Worm (Caenorhabditis elegans): ENCODE data around the gene vps-33.2.
A peak's percentile ranks its signal among the peaks of the same experiment; 100 is the strongest.

The vps-33.2 gene

DNA sequence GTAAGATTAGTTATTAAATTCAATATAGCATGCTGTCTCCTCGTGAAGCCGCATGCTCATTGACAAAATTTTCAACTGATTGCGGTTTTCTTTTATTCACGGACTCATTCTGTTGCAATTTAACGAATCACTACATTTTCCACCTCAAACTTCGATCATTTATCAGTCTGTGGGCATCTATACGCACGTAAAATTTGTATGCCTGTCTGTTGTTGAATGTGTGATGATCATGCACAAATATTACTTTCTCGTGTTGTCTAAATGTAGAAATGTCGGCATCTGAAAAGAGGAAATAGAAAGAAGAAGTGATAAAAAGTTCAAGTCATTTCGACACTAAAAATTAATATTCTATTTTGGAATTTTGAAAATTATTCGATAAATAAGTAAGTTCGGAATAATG lies 11.5 kb downstream of the vps-33.2 start (continued):
- TF ChIP-seq daf-12 (tag; optimal IDR thresholded peaks at IDR 0.05) (no peak), lin-1 (GFP tag; IDR thresholded peaks at IDR 0.05) (no peak), spr-3 (GFP tag; optimal IDR thresholded peaks at IDR 0.05) (no peak), gei-8 (GFP tag; optimal IDR thresholded peaks at IDR 0.05) (no peak), mxl-2 (GFP tag; conservative IDR thresholded peaks at IDR 0.05) (no peak), ces-1 (GFP tag; optimal IDR thresholded peaks at IDR 0.05) (no peak), Y5F2A.4 (GFP tag; optimal IDR thresholded peaks at IDR 0.05) (no peak), daf-19 (GFP tag; conservative IDR thresholded peaks at IDR 0.05) (no peak), F37D6.2 (tag; optimal IDR thresholded peaks at IDR 0.05) (no peak), mes-2 (tag; optimal IDR thresholded peaks at IDR 0.05; ENCODE audit: poor library complexity, severe bottlenecking) (no peak), snpc-1.2 (GFP tag; IDR thresholded peaks at IDR 0.05) (no peak), ztf-7 (tag; optimal IDR thresholded peaks at IDR 0.05) (no peak), tra-1 (GFP tag; IDR thresholded peaks at IDR 0.05) (no peak), ctbp-1 (GFP tag; IDR thresholded peaks at IDR 0.05) (no peak), Y48G9A.11 (GFP tag; IDR thresholded peaks at IDR 0.05) (no peak), Y105C5A.15 (GFP tag; IDR thresholded peaks at IDR 0.05) (no peak), egl-27 (tag; optimal IDR thresholded peaks at IDR 0.05) (no peak), nhr-41 (GFP tag; IDR thresholded peaks at IDR 0.05) (no peak), lin-39 (tag; optimal IDR thresholded peaks at IDR 0.05) (no peak), ztf-11 (tag; optimal IDR thresholded peaks at IDR 0.05) (no peak), dmd-8 (GFP tag; IDR thresholded peaks at IDR 0.05) (no peak), lin-38 (GFP tag; IDR thresholded peaks at IDR 0.05) (no peak), cey-2 (tag; optimal IDR thresholded peaks at IDR 0.05; ENCODE audit: borderline replicate concordance, insufficient read depth) (no peak), unc-39 (tag; optimal IDR thresholded peaks at IDR 0.05) (no peak), php-3 (GFP tag; IDR thresholded peaks at IDR 0.05) (0 out of 2 replicates have a peak, but pooled peaks have one; percentile 10), set-16 (GFP tag; IDR thresholded peaks at IDR 0.05) (no peak)

DNA sequence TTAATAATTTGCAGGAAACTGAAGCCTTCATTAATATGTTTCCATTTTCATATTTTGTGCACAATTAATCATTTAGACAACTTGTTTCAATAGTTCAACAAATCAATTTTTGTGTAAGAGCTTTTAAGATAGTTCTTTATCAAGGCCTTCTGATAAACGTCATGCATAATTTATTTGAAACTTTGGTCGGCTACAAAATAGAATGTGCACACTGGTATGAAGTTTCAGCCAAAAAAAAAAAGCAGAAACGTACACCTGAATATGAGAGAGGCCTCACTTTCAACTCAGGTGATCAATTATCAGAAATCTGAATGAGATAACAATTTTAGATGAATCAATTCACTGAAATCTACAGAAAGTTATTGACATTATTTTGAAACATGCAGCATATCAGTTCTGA lies 13.5 kb downstream of the vps-33.2 start:
- TF ChIP-seq daf-16 (GFP tag; optimal IDR thresholded peaks at IDR 0.05): no peak
- peak; percentile 21 for TF ChIP-seq daf-16 (tag; optimal IDR thresholded peaks at IDR 0.05)
- TF ChIP-seq nhr-42 (GFP tag; IDR thresholded peaks at IDR 0.05): no peak
- no peak for TF ChIP-seq hif-1 (tag; optimal IDR thresholded peaks at IDR 0.05)
- no peak for TF ChIP-seq php-3 (GFP tag; IDR thresholded peaks at IDR 0.05)
- TF ChIP-seq ceh-82 (tag; optimal IDR thresholded peaks at IDR 0.05): no peak
- TF ChIP-seq zfp-2 (tag; optimal IDR thresholded peaks at IDR 0.05): no peak
- no peak for TF ChIP-seq nhr-111 (GFP tag; optimal IDR thresholded peaks at IDR 0.05)
- TF ChIP-seq aha-1 (tag): peak; percentile 52
- no peak for TF ChIP-seq zip-11 (GFP tag; IDR thresholded peaks at IDR 0.05)
- TF ChIP-seq zfp-3 (GFP tag; conservative IDR thresholded peaks at IDR 0.05): no peak
- no peak for TF ChIP-seq nhr-76 (tag; optimal IDR thresholded peaks at IDR 0.05)
- TF ChIP-seq mdt-29 (GFP tag; IDR thresholded peaks at IDR 0.05): no peak
- no peak for TF ChIP-seq lir-3 (tag; optimal IDR thresholded peaks at IDR 0.05)
- no peak for TF ChIP-seq T20F7.1 (GFP tag; optimal IDR thresholded peaks at IDR 0.05)
- no peak for TF ChIP-seq nhr-77 (tag; optimal IDR thresholded peaks at IDR 0.05)
- no peak for TF ChIP-seq F26F4.8 (GFP tag; conservative IDR thresholded peaks at IDR 0.05)
- TF ChIP-seq skn-1 (tag; optimal IDR thresholded peaks at IDR 0.05): no peak
- no peak for TF ChIP-seq nhr-41 (GFP tag; IDR thresholded peaks at IDR 0.05)
- no peak for TF ChIP-seq ZK337.2 (GFP tag; IDR thresholded peaks at IDR 0.05)
- no peak for TF ChIP-seq F49E8.2 (tag; optimal IDR thresholded peaks at IDR 0.05; ENCODE audit: borderline replicate concordance)
- no peak for TF ChIP-seq F10B5.3 (tag; optimal IDR thresholded peaks at IDR 0.05)
- TF ChIP-seq nhr-28 (tag; optimal IDR thresholded peaks at IDR 0.05): peak; percentile 9
- TF ChIP-seq mxl-3 (GFP tag; optimal IDR thresholded peaks at IDR 0.05): no peak
- TF ChIP-seq ceh-20 (GFP tag; IDR thresholded peaks at IDR 0.05): no peak
- no peak for TF ChIP-seq R02D3.7 (tag; optimal IDR thresholded peaks at IDR 0.05)
- TF ChIP-seq nhr-25 (tag; optimal IDR thresholded peaks at IDR 0.05; ENCODE audit: borderline replicate concordance, insufficient read depth): no peak
- no peak for TF ChIP-seq egl-27 (tag; optimal IDR thresholded peaks at IDR 0.05)
- peak; percentile 43 for TF ChIP-seq dmd-6 (GFP tag; IDR thresholded peaks at IDR 0.05)
